Worm (Caenorhabditis elegans) whole organism, late embryonic: ENCODE data around the gene ZK1240.8.

Source experiments
- T23F11.4 ChIP-seq: fragments of 200-800 bp; sonication (Bioruptor generic); optimal IDR thresholded peaks from 2 replicates; lab custom pipeline; 2018; ENCODE audit warnings: mild to moderate bottlenecking, missing genetic modification characterization, missing compliant biosample characterization
- ama-1 ChIP-seq: fragments of 150-350 bp; optimal IDR thresholded peaks from 2 replicates; lab custom pipeline; 2014
- ceh-31 ChIP-seq: sonication (generic microtip); optimal IDR thresholded peaks from 2 replicates; lab custom pipeline; 2016; ENCODE audit warnings: missing genetic modification characterization, missing compliant biosample characterization
- ceh-34 ChIP-seq: sonication (generic microtip); optimal IDR thresholded peaks from 2 replicates; lab custom pipeline; 2016; ENCODE audit warnings: mild to moderate bottlenecking, missing genetic modification characterization, missing compliant biosample characterization
- elt-4 ChIP-seq: sonication (generic microtip); optimal IDR thresholded peaks from 2 replicates; lab custom pipeline; 2016; ENCODE audit warnings: missing genetic modification characterization, missing compliant biosample characterization
- ets-4 ChIP-seq: sonication (generic microtip); optimal IDR thresholded peaks from 2 replicates; lab custom pipeline; 2016; ENCODE audit warnings: missing genetic modification characterization, missing compliant biosample characterization
- hlh-30 ChIP-seq: sonication (generic microtip); optimal IDR thresholded peaks from 2 replicates; lab custom pipeline; 2017; ENCODE audit warnings: antibody characterized with exemption, missing genetic modification characterization, missing compliant biosample characterization; ENCODE audit not compliant: insufficient read depth
- sox-4 ChIP-seq: sonication (generic microtip); optimal IDR thresholded peaks from 2 replicates; lab custom pipeline; 2017; ENCODE audit warnings: mild to moderate bottlenecking, missing genetic modification characterization, inconsistent platforms, missing compliant biosample characterization
- zip-5 ChIP-seq: sonication (generic microtip); optimal IDR thresholded peaks from 2 replicates; lab custom pipeline; 2016; ENCODE audit warnings: missing genetic modification characterization, missing compliant biosample characterization

ce11 chrII:2295817-2296315 is 33.0 kb downstream of the ZK1240.8 start, which contains the start of gene fbxc-25:
- no peak for TF ChIP-seq elt-4 (tag; lab: Kevin White, UChicago)
- TF ChIP-seq sox-4 (tag; lab: Kevin White, UChicago), result no peak
- no peak for TF ChIP-seq hlh-30 (tag; lab: Kevin White, UChicago)
- no peak for TF ChIP-seq T23F11.4 (GFP tag; lab: Kevin White, UChicago)
- TF ChIP-seq ama-1 (lab: Kevin White, UChicago), result no peak
- TF ChIP-seq ceh-31 (tag; lab: Kevin White, UChicago), result no peak
- no peak for TF ChIP-seq zip-5 (tag; lab: Kevin White, UChicago)
- no peak for TF ChIP-seq ceh-34
- no peak for TF ChIP-seq ets-4 (tag; lab: Kevin White, UChicago)
